Worm (Caenorhabditis elegans): Measurements from ENCODE around the gene C54E10.11.

The C54E10.11 gene

DNA sequence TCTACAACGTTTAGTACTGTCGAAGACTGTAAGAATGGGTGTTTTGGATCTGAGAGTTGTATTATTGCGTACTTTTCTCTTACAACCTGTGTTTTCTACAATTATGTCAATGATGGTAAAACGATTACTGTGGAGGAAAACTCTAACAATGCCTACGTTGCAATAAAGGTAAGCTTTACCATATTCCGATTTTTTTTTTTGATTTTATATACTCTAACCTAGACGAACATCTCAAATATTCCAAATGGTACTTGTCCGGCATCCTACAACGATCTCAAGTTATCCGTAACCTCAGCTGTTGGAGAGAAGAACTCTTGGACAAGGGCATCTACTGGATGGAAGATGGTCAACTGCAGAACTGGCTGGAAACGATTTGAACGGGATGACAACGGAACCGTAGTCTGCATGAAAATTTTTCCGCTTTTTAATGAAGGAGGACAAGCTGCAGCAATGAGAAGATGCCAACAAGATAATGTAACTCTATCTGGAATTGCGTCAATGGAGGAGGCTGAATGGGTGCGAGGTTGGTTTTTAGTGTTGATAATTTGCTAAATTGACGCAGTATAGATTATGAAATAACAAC is 30.1 kb downstream of the C54E10.11 start:
- TF ChIP-seq lin-15B (tag; optimal IDR thresholded peaks at IDR 0.05) (no peak), C16A3.4 (tag; optimal IDR thresholded peaks at IDR 0.05) (no peak), Y116A8C.19 (tag; optimal IDR thresholded peaks at IDR 0.05; ENCODE audit: borderline replicate concordance) (no peak), isw-1 (GFP tag; IDR thresholded peaks at IDR 0.05) (no peak), ztf-4 (tag; optimal IDR thresholded peaks at IDR 0.05) (no peak), nhr-76 (tag; optimal IDR thresholded peaks at IDR 0.05) (no peak), ceh-63 (GFP tag; optimal IDR thresholded peaks at IDR 0.05) (no peak), egl-27 (tag; optimal IDR thresholded peaks at IDR 0.05) (no peak), aha-1 (tag; optimal IDR thresholded peaks at IDR 0.05) (no peak), unc-30 (tag; optimal IDR thresholded peaks at IDR 0.05) (no peak), nhr-20 (tag; optimal IDR thresholded peaks at IDR 0.05) (no peak), swsn-7 (tag; optimal IDR thresholded peaks at IDR 0.05) (no peak), elt-3 (tag; optimal IDR thresholded peaks at IDR 0.05) (no peak), fkh-10 (GFP tag; optimal IDR thresholded peaks at IDR 0.05) (no peak), vab-15 (tag; optimal IDR thresholded peaks at IDR 0.05) (no peak)

DNA sequence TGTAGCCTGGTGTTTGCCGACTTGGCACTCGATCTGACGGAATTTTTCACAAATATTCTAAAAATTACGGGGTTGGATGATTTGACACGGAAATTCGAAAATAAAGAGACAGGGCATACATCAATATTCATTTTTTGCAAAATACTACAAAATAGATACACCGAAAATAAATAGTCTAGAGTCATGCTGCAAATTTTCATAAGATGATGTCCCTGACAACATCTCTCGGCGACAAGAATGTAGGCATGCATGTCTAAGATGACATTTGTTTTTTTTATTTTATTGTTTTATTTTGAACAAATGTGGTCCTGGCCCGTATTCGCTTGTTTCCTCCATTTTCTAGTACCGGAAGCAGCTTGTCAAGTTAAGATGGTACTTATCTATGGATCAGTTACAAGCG is 30.6 kb downstream of the C54E10.11 start, which contains the start of gene clec-256:
Gene clec-256 (plus strand): TSS at position 301 of the 400 bp plus-strand sequence.
- TF ChIP-seq fkh-8 (tag; optimal IDR thresholded peaks at IDR 0.05) (no peak), lir-3 (tag; optimal IDR thresholded peaks at IDR 0.05; ENCODE audit: poor library complexity) (no peak), lsy-2 (tag; optimal IDR thresholded peaks at IDR 0.05) (no peak), nhr-76 (tag; optimal IDR thresholded peaks at IDR 0.05) (no peak), hlh-4 (tag; optimal IDR thresholded peaks at IDR 0.05) (no peak), aha-1 (tag; optimal IDR thresholded peaks at IDR 0.05) (no peak), ets-5 (GFP tag; IDR thresholded peaks at IDR 0.05) (no peak), unc-30 (tag; optimal IDR thresholded peaks at IDR 0.05) (no peak), jun-1 (tag; optimal IDR thresholded peaks at IDR 0.05) (no peak), lin-13 (GFP tag; optimal IDR thresholded peaks at IDR 0.05) (no peak), ztf-4 (tag; optimal IDR thresholded peaks at IDR 0.05) (no peak), Y116A8C.19 (tag; optimal IDR thresholded peaks at IDR 0.05; ENCODE audit: borderline replicate concordance) (no peak), rnt-1 (tag; optimal IDR thresholded peaks at IDR 0.05) (no peak), dpl-1 (GFP tag; optimal IDR thresholded peaks at IDR 0.05) (no peak), ama-1 (optimal IDR thresholded peaks at IDR 0.05) (no peak), nhr-28 (tag; optimal IDR thresholded peaks at IDR 0.05) (no peak)

DNA sequence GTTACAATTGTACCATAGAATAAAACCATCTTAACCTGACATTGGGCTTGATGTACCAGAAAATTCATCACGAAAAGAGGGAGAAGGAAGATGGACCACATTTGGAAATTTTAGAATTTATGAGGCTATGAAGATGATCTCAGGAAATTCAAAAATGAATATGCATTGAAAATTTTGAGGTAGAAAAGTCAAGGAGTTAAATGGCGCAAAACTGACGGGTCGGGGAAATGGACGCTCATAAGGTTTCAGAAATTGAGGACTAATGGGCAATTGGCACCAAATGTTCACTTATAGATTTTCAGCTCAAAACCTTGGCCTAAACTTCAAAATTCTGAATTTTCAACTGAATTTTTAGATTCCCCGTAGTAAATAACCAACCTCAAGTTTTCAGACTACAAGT is 31.4 kb downstream of the C54E10.11 start, which contains the start of gene clec-255:
Gene clec-255 (minus strand): TSS at position 101 of the 400 bp plus-strand sequence.
- no peak for TF ChIP-seq ztf-11 (tag; optimal IDR thresholded peaks at IDR 0.05)
- TF ChIP-seq nhr-77 (tag; optimal IDR thresholded peaks at IDR 0.05), result no peak
- no peak for TF ChIP-seq fkh-4 (tag; optimal IDR thresholded peaks at IDR 0.05; ENCODE audit: borderline replicate concordance)
- TF ChIP-seq elt-3 (tag; optimal IDR thresholded peaks at IDR 0.05), result no peak
- no peak for TF ChIP-seq ceh-88 (GFP tag; IDR thresholded peaks at IDR 0.05)
- TF ChIP-seq lin-39 (tag; optimal IDR thresholded peaks at IDR 0.05), result no peak
- TF ChIP-seq tbx-2 (tag; optimal IDR thresholded peaks at IDR 0.05), result no peak
- no peak for TF ChIP-seq unc-30 (tag; optimal IDR thresholded peaks at IDR 0.05)
- no peak for TF ChIP-seq nhr-85 (tag)
- TF ChIP-seq sptf-1 (tag; optimal IDR thresholded peaks at IDR 0.05), result no peak
- no peak for TF ChIP-seq Y116A8C.19 (tag; optimal IDR thresholded peaks at IDR 0.05; ENCODE audit: borderline replicate concordance)
- no peak for TF ChIP-seq fkh-10 (GFP tag; optimal IDR thresholded peaks at IDR 0.05)
- no peak for TF ChIP-seq isw-1 (GFP tag; IDR thresholded peaks at IDR 0.05)
- no peak for TF ChIP-seq lin-13 (GFP tag; optimal IDR thresholded peaks at IDR 0.05)
- no peak for TF ChIP-seq hlh-4 (tag; optimal IDR thresholded peaks at IDR 0.05)
- TF ChIP-seq lin-14 (GFP tag; optimal IDR thresholded peaks at IDR 0.05), result no peak
- TF ChIP-seq egl-27 (tag; optimal IDR thresholded peaks at IDR 0.05), result no peak
- TF ChIP-seq egl-13 (tag; optimal IDR thresholded peaks at IDR 0.05), result no peak

DNA sequence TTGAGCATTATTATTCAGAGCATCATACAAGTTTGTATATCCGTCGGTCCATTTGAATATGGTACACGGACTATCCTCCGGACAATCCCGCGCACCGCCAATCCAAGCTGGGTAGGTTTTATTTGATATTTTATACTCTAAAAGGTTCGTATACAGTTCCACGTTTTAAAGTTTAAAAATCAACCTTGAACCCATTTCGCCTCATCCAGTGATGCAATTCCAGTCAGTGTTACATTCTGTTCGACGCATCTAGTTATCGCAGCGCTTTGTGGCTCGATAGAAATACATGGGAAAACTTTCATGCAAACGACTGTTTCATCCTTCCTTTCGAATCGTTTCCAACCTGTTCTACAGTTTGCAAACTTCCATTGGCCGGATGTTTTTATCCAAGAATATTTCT is 32.1 kb downstream of the C54E10.11 start:
- no peak for TF ChIP-seq efl-3 (GFP tag; optimal IDR thresholded peaks at IDR 0.05)
- no peak for TF ChIP-seq C34B4.2 (tag; optimal IDR thresholded peaks at IDR 0.05)
- no peak for TF ChIP-seq skn-1 (tag; optimal IDR thresholded peaks at IDR 0.05)
- TF ChIP-seq nhr-20 (tag; optimal IDR thresholded peaks at IDR 0.05), result no peak
- TF ChIP-seq jun-1 (tag; optimal IDR thresholded peaks at IDR 0.05), result no peak
- no peak for TF ChIP-seq mab-9 (GFP tag; IDR thresholded peaks at IDR 0.05)
- TF ChIP-seq nhr-19 (GFP tag; conservative IDR thresholded peaks at IDR 0.05), result no peak
- TF ChIP-seq irx-1 (tag; optimal IDR thresholded peaks at IDR 0.05), result no peak
- TF ChIP-seq ceh-8 (GFP tag; optimal IDR thresholded peaks at IDR 0.05), result no peak
- TF ChIP-seq nhr-90 (tag; optimal IDR thresholded peaks at IDR 0.05; ENCODE audit: poor library complexity), result no peak
- no peak for TF ChIP-seq elt-2 (tag; optimal IDR thresholded peaks at IDR 0.05)

All from whole organism, L1 larva.